Fruit fly (Drosophila melanogaster): Measurements from ENCODE around the gene CG17738.

CG17738 gene

DNA sequence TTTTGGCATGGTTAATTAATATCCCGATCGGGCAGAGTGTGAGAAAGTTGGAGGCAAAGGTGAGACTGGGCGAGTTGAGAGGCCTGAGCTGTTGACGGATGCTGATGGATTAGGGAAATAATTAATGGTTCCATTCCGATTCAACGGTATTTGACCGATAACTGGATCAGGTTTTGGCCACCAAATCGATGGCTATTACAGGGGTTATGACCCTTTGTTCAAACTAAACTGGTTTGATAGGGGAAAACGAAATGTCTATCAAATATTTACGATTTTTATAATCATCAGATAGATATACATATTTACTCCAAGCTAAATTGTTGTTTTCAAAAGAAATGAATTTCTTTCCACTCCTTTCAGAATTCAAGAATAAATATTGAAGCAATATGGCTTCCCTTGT is 12.3 kb upstream of the CG17738 start, which contains the start of the genes CG44037 and svp:
TSS of gene CG44037 (plus strand) at position 301 of the 400 bp plus-strand sequence.
TSS of gene svp (plus strand) at position 301 of the 400 bp plus-strand sequence.
- TF ChIP-seq CG31627 (GFP tag; optimal IDR thresholded peaks at IDR 0.05), result no peak
- no peak for TF ChIP-seq CG6792 (GFP tag; optimal IDR thresholded peaks at IDR 0.05)
- no peak for TF ChIP-seq Hr39 (GFP tag; optimal IDR thresholded peaks at IDR 0.05)
- no peak for TF ChIP-seq CG6163 (GFP tag; IDR thresholded peaks at IDR 0.05)
- TF ChIP-seq CG15336 (GFP tag; IDR thresholded peaks at IDR 0.05), result no peak
- TF ChIP-seq Blimp-1 (GFP tag; optimal IDR thresholded peaks at IDR 0.05), result no peak
- TF ChIP-seq CG10631 (GFP tag; optimal IDR thresholded peaks at IDR 0.05), result no peak

DNA sequence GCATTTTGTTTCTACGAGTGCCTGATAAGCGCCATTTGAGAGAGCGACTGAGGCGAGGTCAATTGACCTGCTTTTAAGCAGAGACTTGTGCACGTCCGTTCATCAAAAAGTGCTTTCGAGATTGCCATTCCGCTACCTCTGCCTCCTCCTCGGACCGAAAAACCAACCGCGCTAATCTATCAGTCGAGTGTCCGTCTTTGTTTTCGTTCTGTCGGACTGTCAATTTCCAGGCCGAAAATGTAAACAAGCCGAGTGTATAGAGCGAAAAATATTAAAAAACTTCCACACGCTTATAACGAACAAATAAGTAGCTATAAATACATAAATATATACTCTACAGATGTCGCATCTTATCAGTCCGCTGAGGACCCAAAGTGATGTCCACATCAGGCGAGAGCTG is 11.7 kb upstream of the CG17738 start:
- TF ChIP-seq Hr39 (GFP tag; optimal IDR thresholded peaks at IDR 0.05), result no peak
- TF ChIP-seq Eip78C (GFP tag), result peak; percentile 58
- TF ChIP-seq svp (GFP tag), result peak; percentile 100

DNA sequence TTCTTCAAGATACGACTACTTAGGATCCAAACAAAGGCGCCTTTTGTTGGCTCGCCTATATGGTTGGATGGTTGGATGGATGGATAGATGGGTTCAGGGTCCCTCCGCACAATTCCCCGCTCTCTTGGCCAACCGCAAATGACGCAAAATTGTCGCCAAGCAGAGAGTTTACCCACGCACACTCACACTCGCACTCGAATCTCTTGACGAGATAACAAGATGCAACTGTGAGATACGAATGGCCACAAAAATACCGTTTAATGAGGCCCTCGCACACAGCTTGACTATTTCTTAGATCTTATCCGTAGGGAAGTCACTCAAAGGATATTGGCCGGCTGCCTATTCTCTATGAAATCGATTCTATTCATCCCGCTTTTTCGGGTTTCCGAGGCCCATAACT is 10.9 kb upstream of the CG17738 start:
- TF ChIP-seq CG11294 (GFP tag; IDR thresholded peaks at IDR 0.05) (no peak), fd85E (GFP tag; optimal IDR thresholded peaks at IDR 0.05) (no peak), Hr38 (GFP tag; optimal IDR thresholded peaks at IDR 0.05) (no peak), ss (GFP tag; optimal IDR thresholded peaks at IDR 0.05) (no peak), Hr39 (GFP tag; optimal IDR thresholded peaks at IDR 0.05) (no peak), CG6163 (GFP tag; IDR thresholded peaks at IDR 0.05) (no peak), Gug (GFP tag; IDR thresholded peaks at IDR 0.05) (no peak), Hr4 (GFP tag; optimal IDR thresholded peaks at IDR 0.05) (no peak), Ets96B (tag; optimal IDR thresholded peaks at IDR 0.05) (no peak), topi (GFP tag; optimal IDR thresholded peaks at IDR 0.05) (no peak), CG8632 (GFP tag; optimal IDR thresholded peaks at IDR 0.05) (no peak), CG4318 (GFP tag; optimal IDR thresholded peaks at IDR 0.05) (no peak), CG11762 (GFP tag; optimal IDR thresholded peaks at IDR 0.05; ENCODE audit: insufficient read depth) (no peak), Sox15 (GFP tag; optimal IDR thresholded peaks at IDR 0.05) (no peak), CG6792 (GFP tag; optimal IDR thresholded peaks at IDR 0.05) (no peak), CG6808 (GFP tag; optimal IDR thresholded peaks at IDR 0.05) (no peak)

DNA sequence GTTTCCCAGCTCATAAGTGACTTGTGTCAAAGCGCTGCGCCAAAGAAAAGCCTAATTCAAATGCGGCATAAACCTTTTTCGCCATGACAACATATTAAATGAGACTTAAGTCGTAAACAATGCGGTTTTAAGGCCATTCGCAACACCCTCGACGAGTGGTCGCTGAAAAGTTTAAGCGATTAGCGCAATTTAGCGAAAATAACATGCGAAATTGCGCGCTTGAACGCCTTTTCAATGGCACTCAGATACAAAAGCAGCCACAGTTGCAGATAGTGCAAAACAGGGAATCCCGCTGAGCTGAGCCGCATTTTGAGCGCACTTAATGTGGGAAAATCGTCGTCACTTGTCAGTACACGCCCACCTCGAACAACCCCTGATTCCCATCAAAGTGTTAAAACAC is 10.0 kb upstream of the CG17738 start, which contains the start of gene CG44038:
TSS of gene CG44038 (plus strand) at position 301 of the 400 bp plus-strand sequence.
- TF ChIP-seq acj6 (GFP tag; optimal IDR thresholded peaks at IDR 0.05), result no peak
- no peak for TF ChIP-seq esn (GFP tag; optimal IDR thresholded peaks at IDR 0.05)
- TF ChIP-seq CG10631 (GFP tag; optimal IDR thresholded peaks at IDR 0.05), result no peak
- TF ChIP-seq Smox (GFP tag; optimal IDR thresholded peaks at IDR 0.05), result no peak
- no peak for TF ChIP-seq CG3919 (GFP tag; optimal IDR thresholded peaks at IDR 0.05)
- TF ChIP-seq Hr38 (GFP tag; optimal IDR thresholded peaks at IDR 0.05), result no peak
- no peak for TF ChIP-seq CG6276 (GFP tag; optimal IDR thresholded peaks at IDR 0.05)
- TF ChIP-seq CG16779 (tag; optimal IDR thresholded peaks at IDR 0.05), result no peak
- no peak for TF ChIP-seq CG11762 (GFP tag; optimal IDR thresholded peaks at IDR 0.05; ENCODE audit: insufficient read depth)
- no peak for TF ChIP-seq dac (GFP tag; optimal IDR thresholded peaks at IDR 0.05)
- TF ChIP-seq Sox15 (GFP tag; optimal IDR thresholded peaks at IDR 0.05), result no peak
- TF ChIP-seq CG6808 (GFP tag; optimal IDR thresholded peaks at IDR 0.05), result no peak

DNA sequence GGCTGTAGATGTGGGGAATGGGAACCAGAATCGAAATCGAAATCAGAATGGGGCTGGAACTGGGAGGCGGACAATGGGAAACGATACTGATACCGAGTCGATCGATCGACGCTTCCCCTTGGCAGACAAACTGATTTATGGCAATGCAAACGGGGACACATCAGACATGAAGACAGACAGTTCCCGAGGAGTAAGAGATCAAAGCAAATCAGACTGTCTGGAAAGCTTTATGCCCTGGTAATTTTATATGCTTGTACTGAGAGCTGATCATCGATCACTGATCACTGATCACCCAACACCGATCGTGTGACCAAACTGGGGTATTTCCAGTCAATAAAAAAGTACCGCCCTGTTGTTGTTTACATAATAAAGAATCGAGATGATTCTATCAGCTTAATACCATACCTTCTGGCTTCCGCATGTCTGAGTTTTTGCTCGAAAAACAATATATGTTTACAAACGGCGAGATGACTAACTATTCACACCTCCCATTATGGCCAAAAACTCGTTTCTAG is 744 bp upstream of the CG17738 start:
- TF ChIP-seq vri (GFP tag; optimal IDR thresholded peaks at IDR 0.05), result no peak
- TF ChIP-seq Sox14 (GFP tag; optimal IDR thresholded peaks at IDR 0.05), result no peak
- TF ChIP-seq CG9139 (GFP tag; optimal IDR thresholded peaks at IDR 0.05), result no peak
- TF ChIP-seq CG3919 (GFP tag; optimal IDR thresholded peaks at IDR 0.05), result no peak
- peak; percentile 100 for TF ChIP-seq svp (GFP tag)

DNA sequence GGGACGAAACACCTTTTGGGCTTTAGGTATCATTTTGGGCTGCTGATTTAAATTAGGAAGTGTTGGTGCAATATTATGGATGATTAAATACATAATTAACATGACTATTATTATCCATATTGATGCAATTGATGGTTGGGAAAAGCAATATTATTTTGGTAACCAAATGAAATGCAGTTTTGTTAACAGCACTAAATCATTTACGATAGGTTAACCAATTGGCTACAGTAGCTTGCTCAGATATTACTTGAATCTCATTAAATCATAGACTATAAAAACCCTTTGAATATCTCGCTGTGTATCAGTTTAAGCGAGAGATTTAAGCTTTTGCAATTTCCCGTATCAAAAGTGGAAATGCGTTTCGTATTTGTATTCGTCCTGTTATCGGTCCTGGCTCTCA is 2.1 kb downstream of the CG17738 start, which contains the start of gene Sfp87B:
TSS of gene Sfp87B (plus strand) at position 301 of the 400 bp plus-strand sequence.
- TF ChIP-seq CG6808 (GFP tag; optimal IDR thresholded peaks at IDR 0.05) (no peak), CG15336 (GFP tag; IDR thresholded peaks at IDR 0.05) (no peak), Hr39 (GFP tag; optimal IDR thresholded peaks at IDR 0.05) (no peak), CG6854 (GFP tag; optimal IDR thresholded peaks at IDR 0.05) (no peak), CG34406 (GFP tag; optimal IDR thresholded peaks at IDR 0.05) (no peak), Eip93F (GFP tag; optimal IDR thresholded peaks at IDR 0.05) (no peak), CG8119 (GFP tag; IDR thresholded peaks at IDR 0.05) (no peak), topi (GFP tag; optimal IDR thresholded peaks at IDR 0.05) (no peak), Ets96B (tag; optimal IDR thresholded peaks at IDR 0.05) (no peak), lz (GFP tag; optimal IDR thresholded peaks at IDR 0.05) (no peak), CG11762 (GFP tag; optimal IDR thresholded peaks at IDR 0.05; ENCODE audit: insufficient read depth) (no peak), CG4318 (GFP tag; optimal IDR thresholded peaks at IDR 0.05) (no peak), acj6 (GFP tag; optimal IDR thresholded peaks at IDR 0.05) (no peak)
